Worm (Caenorhabditis elegans) whole organism, early embryonic: ENCODE data around the gene C16B8.4.

Source experiments
- B0310.2 ChIP-seq: sonication (generic microtip); optimal IDR thresholded peaks from 2 replicates; lab custom pipeline; 2016; ENCODE audit warnings: mild to moderate bottlenecking, missing genetic modification characterization, missing compliant biosample characterization
- F13C5.2 ChIP-seq: sonication (generic microtip); optimal IDR thresholded peaks from 2 replicates; lab custom pipeline; 2017; ENCODE audit warnings: mild to moderate bottlenecking, missing genetic modification characterization, inconsistent platforms, missing compliant biosample characterization
- aly-1 ChIP-seq: sonication (generic microtip); optimal IDR thresholded peaks from 2 replicates; lab custom pipeline; 2016; ENCODE audit warnings: missing genetic modification characterization, missing compliant biosample characterization
- ama-1 ChIP-seq: fragments of 150-350 bp; optimal IDR thresholded peaks from 2 replicates; lab custom pipeline; 2014
- ceh-13 ChIP-seq: fragments of 200-800 bp; sonication (Bioruptor generic); optimal IDR thresholded peaks from 2 replicates; lab custom pipeline; 2018; ENCODE audit warnings: mild to moderate bottlenecking, missing genetic modification characterization, missing compliant biosample characterization
- ceh-36 ChIP-seq: sonication (generic microtip); optimal IDR thresholded peaks from 2 replicates; lab custom pipeline; 2016; ENCODE audit warnings: missing genetic modification characterization, inconsistent platforms, missing compliant biosample characterization
- ets-7 ChIP-seq: sonication (generic microtip); optimal IDR thresholded peaks from 2 replicates; lab custom pipeline; 2016; ENCODE audit warnings: missing genotype, missing genetic modification characterization, missing compliant biosample characterization
- flt-1 ChIP-seq: fragments of 200-800 bp; sonication (Bioruptor generic); IDR thresholded peaks from 2 replicates; pipeline ENCODE4 v1.3.6; 2022; ENCODE audit warnings: missing genetic modification characterization, missing compliant biosample characterization
- hmbx-1 ChIP-seq: sonication (generic microtip); optimal IDR thresholded peaks from 2 replicates; lab custom pipeline; 2016; ENCODE audit warnings: mild to moderate bottlenecking, missing genetic modification characterization, missing compliant biosample characterization
- hmg-4 ChIP-seq: fragments of 200-800 bp; sonication (Bioruptor generic); optimal IDR thresholded peaks from 2 replicates; lab custom pipeline; 2018; ENCODE audit warnings: mild to moderate bottlenecking, missing genetic modification characterization, missing compliant biosample characterization
- hnd-1 ChIP-seq: sonication (generic microtip); optimal IDR thresholded peaks from 2 replicates; lab custom pipeline; 2016; ENCODE audit warnings: missing genetic modification characterization, missing compliant biosample characterization
- pes-1 ChIP-seq: fragments of 200-800 bp; sonication (Bioruptor generic); IDR thresholded peaks from 2 replicates; pipeline ENCODE4 v1.3.6; 2022; ENCODE audit warnings: missing genetic modification reagents, missing genetic modification characterization, missing compliant biosample characterization
- scrt-1 ChIP-seq: fragments of 200-800 bp; sonication (Bioruptor generic); IDR thresholded peaks from 2 replicates; pipeline ENCODE4 v1.3.6; 2022; ENCODE audit warnings: missing genetic modification characterization, missing compliant biosample characterization
- sea-1 ChIP-seq: fragments of 200-800 bp; sonication (Bioruptor generic); conservative IDR thresholded peaks from 2 replicates; pipeline ENCODE4 v1.3.6; 2022; ENCODE audit warnings: missing genetic modification characterization, missing compliant biosample characterization
- tbx-11 ChIP-seq: fragments of 200-800 bp; sonication (Bioruptor generic); IDR thresholded peaks from 2 replicates; pipeline ENCODE4 v1.3.6; 2022; ENCODE audit warnings: missing genetic modification characterization, missing compliant biosample characterization
- tbx-37 ChIP-seq: fragments of 200-800 bp; sonication (Bioruptor generic); conservative IDR thresholded peaks from 2 replicates; pipeline ENCODE4 v1.3.6; 2022; ENCODE audit warnings: missing genetic modification reagents, missing genetic modification characterization, missing compliant biosample characterization
- tra-4 ChIP-seq: sonication (generic microtip); optimal IDR thresholded peaks from 2 replicates; lab custom pipeline; 2017; ENCODE audit warnings: missing genetic modification characterization, missing compliant biosample characterization

Gene C16B8.4

ce11 chrX:3990941-3991340 lies 17.5 kb upstream of the C16B8.4 start:
- TF ChIP-seq ama-1 (lab: Kevin White, UChicago) (no peak), ceh-36 (no peak), hnd-1 (tag; lab: Kevin White, UChicago) (no peak), tbx-11 (GFP tag; lab: Robert Waterston, UW) (no peak), hmbx-1 (no peak), scrt-1 (GFP tag; lab: Robert Waterston, UW) (no peak), pes-1 (no peak), hmg-4 (GFP tag; lab: Kevin White, UChicago) (no peak), ceh-13 (GFP tag; lab: Kevin White, UChicago) (no peak), sea-1 (GFP tag; lab: Robert Waterston, UW) (no peak), tra-4 (no peak), flt-1 (GFP tag; lab: Robert Waterston, UW) (no peak), tbx-37 (GFP tag; lab: Robert Waterston, UW) (no peak)

ce11 chrX:3990495-3990894 lies 17.1 kb upstream of the C16B8.4 start:
- TF ChIP-seq F13C5.2 (tag; lab: Kevin White, UChicago): no peak
- no peak for TF ChIP-seq hnd-1 (tag; lab: Kevin White, UChicago)
- no peak for TF ChIP-seq ceh-13 (GFP tag; lab: Kevin White, UChicago)
- TF ChIP-seq pes-1: no peak
- TF ChIP-seq hmbx-1: no peak
- no peak for TF ChIP-seq B0310.2
- TF ChIP-seq scrt-1 (GFP tag; lab: Robert Waterston, UW): no peak
- TF ChIP-seq flt-1 (GFP tag; lab: Robert Waterston, UW): no peak
- no peak for TF ChIP-seq sea-1 (GFP tag; lab: Robert Waterston, UW)
- no peak for TF ChIP-seq tbx-11 (GFP tag; lab: Robert Waterston, UW)
- no peak for TF ChIP-seq tbx-37 (GFP tag; lab: Robert Waterston, UW)
- TF ChIP-seq aly-1 (tag; lab: Kevin White, UChicago): no peak
- no peak for TF ChIP-seq hmg-4 (GFP tag; lab: Kevin White, UChicago)
- no peak for TF ChIP-seq tra-4
- no peak for TF ChIP-seq ama-1 (lab: Kevin White, UChicago)
- no peak for TF ChIP-seq ets-7 (tag; lab: Kevin White, UChicago)
- TF ChIP-seq ceh-36: no peak

- no peak for TF ChIP-seq ets-7 (tag; lab: Kevin White, UChicago)
- TF ChIP-seq ceh-36: no peak
Measured at ce11 chrX:3988575-3988974, 15.1 kb upstream of the C16B8.4 start.

- TF ChIP-seq pes-1 (no peak), ets-7 (tag; lab: Kevin White, UChicago) (no peak), F13C5.2 (tag; lab: Kevin White, UChicago) (no peak), hnd-1 (tag; lab: Kevin White, UChicago) (no peak), tra-4 (no peak), B0310.2 (no peak), ama-1 (lab: Kevin White, UChicago) (no peak), ceh-36 (no peak), tbx-11 (GFP tag; lab: Robert Waterston, UW) (no peak), scrt-1 (GFP tag; lab: Robert Waterston, UW) (no peak), flt-1 (GFP tag; lab: Robert Waterston, UW) (no peak), sea-1 (GFP tag; lab: Robert Waterston, UW) (no peak), ceh-13 (GFP tag; lab: Kevin White, UChicago) (no peak), aly-1 (tag; lab: Kevin White, UChicago) (no peak), hmbx-1 (no peak), tbx-37 (GFP tag; lab: Robert Waterston, UW) (no peak)
Measured at ce11 chrX:3982370-3982769, 8.9 kb upstream of the C16B8.4 start.

- TF ChIP-seq pes-1 (no peak), F13C5.2 (tag; lab: Kevin White, UChicago) (no peak), tra-4 (no peak), tbx-11 (GFP tag; lab: Robert Waterston, UW) (no peak), tbx-37 (GFP tag; lab: Robert Waterston, UW) (no peak)
Measured at ce11 chrX:3979146-3979545, 5.7 kb upstream of the C16B8.4 start.

ce11 chrX:3977271-3977670 lies 3.8 kb upstream of the C16B8.4 start:
- no peak for TF ChIP-seq ama-1 (lab: Kevin White, UChicago)
- no peak for TF ChIP-seq hmg-4 (GFP tag; lab: Kevin White, UChicago)
- no peak for TF ChIP-seq flt-1 (GFP tag; lab: Robert Waterston, UW)
- TF ChIP-seq tra-4: no peak
- no peak for TF ChIP-seq scrt-1 (GFP tag; lab: Robert Waterston, UW)
- no peak for TF ChIP-seq ceh-36
- TF ChIP-seq hmbx-1: no peak
- TF ChIP-seq tbx-11 (GFP tag; lab: Robert Waterston, UW): no peak
- TF ChIP-seq pes-1: no peak
- no peak for TF ChIP-seq sea-1 (GFP tag; lab: Robert Waterston, UW)
- TF ChIP-seq F13C5.2 (tag; lab: Kevin White, UChicago): no peak
- TF ChIP-seq ets-7 (tag; lab: Kevin White, UChicago): no peak

ce11 chrX:3976755-3977154 lies 3.3 kb upstream of the C16B8.4 start:
- TF ChIP-seq tbx-11 (GFP tag; lab: Robert Waterston, UW) (no peak), flt-1 (GFP tag; lab: Robert Waterston, UW) (no peak), hmbx-1 (no peak), pes-1 (no peak), sea-1 (GFP tag; lab: Robert Waterston, UW) (no peak), ama-1 (lab: Kevin White, UChicago) (no peak), tra-4 (no peak), ceh-13 (GFP tag; lab: Kevin White, UChicago) (no peak), scrt-1 (GFP tag; lab: Robert Waterston, UW) (no peak), hmg-4 (GFP tag; lab: Kevin White, UChicago) (no peak), ceh-36 (no peak)

- TF ChIP-seq pes-1 (no peak), B0310.2 (no peak), flt-1 (GFP tag; lab: Robert Waterston, UW) (no peak), aly-1 (tag; lab: Kevin White, UChicago) (no peak), tbx-11 (GFP tag; lab: Robert Waterston, UW) (no peak), hmbx-1 (no peak), hmg-4 (GFP tag; lab: Kevin White, UChicago) (no peak), tra-4 (no peak), ceh-13 (GFP tag; lab: Kevin White, UChicago) (no peak), scrt-1 (GFP tag; lab: Robert Waterston, UW) (no peak), sea-1 (GFP tag; lab: Robert Waterston, UW) (no peak), F13C5.2 (tag; lab: Kevin White, UChicago) (no peak)
Measured at ce11 chrX:3974160-3974559, 726 bp upstream of the C16B8.4 start.
